Worm (Caenorhabditis elegans): ENCODE data around the gene srd-21.

srd-21 gene

DNA sequence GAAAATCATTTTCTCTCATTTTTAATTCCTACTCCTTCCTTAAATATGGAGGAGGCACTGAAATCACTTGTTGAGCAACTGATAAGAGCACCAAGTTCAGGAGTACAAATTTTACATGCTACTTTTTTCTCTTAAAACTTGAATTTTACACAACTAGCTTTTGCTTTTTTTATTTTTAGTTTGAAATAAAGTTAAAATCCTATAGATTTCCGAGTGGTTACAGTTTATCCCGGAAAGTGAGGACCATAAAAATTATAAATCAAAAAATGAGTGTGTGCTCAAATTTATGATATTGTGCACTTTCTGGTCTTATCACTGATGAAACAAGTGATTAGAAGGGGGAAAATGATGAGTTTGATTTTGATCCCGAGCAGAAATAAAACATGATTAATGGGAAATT, 1.7 kb upstream of the srd-21 start, which contains the start of gene oac-53:
TSS of gene oac-53 (minus strand) at position 9 of the 400 bp plus-strand sequence.
- TF ChIP-seq nhr-12 (tag; optimal IDR thresholded peaks at IDR 0.05): no peak
- TF ChIP-seq nfya-1 (tag; optimal IDR thresholded peaks at IDR 0.05; ENCODE audit: insufficient read depth): no peak
- TF ChIP-seq ceh-16 (tag; optimal IDR thresholded peaks at IDR 0.05): no peak
- no peak for TF ChIP-seq hmg-11 (tag; optimal IDR thresholded peaks at IDR 0.05)
- no peak for TF ChIP-seq sea-2 (GFP tag; optimal IDR thresholded peaks at IDR 0.05)
- TF ChIP-seq pqm-1 (tag; optimal IDR thresholded peaks at IDR 0.05): peak; percentile 19
- peak; percentile 73 for TF ChIP-seq elt-2 (tag; optimal IDR thresholded peaks at IDR 0.05)
- TF ChIP-seq eor-1 (tag; optimal IDR thresholded peaks at IDR 0.05): no peak

DNA sequence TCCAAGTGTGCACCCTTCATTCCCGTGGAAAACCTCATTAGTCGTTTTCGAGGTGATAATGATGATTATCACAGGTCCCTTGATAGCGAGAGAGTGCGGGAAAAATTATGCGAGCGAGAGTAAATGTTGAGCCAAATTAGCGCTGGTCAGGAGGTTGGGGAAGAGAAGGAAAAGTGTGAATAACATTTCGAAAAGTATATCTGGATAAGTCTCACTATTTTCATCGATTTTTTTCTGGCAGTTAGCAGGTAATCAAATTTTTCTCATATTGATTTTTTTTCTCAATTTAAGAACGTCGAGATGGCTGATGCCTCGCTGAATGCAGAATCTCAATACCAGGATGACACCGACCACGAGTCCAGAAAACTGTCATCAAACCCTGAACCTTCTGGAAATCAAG, 709 bp upstream of the srd-21 start, which contains the start of gene W06G6.2:
TSS of gene W06G6.2 (plus strand) at position 301 of the 400 bp plus-strand sequence.
- TF ChIP-seq elt-3 (tag; optimal IDR thresholded peaks at IDR 0.05): no peak
- no peak for TF ChIP-seq nhr-11 (tag; optimal IDR thresholded peaks at IDR 0.05)
- TF ChIP-seq zag-1 (tag; optimal IDR thresholded peaks at IDR 0.05): no peak
- no peak for TF ChIP-seq sea-2 (GFP tag; optimal IDR thresholded peaks at IDR 0.05)
- TF ChIP-seq jun-1 (tag; optimal IDR thresholded peaks at IDR 0.05): no peak
- no peak for TF ChIP-seq nhr-23 (tag; optimal IDR thresholded peaks at IDR 0.05)
- TF ChIP-seq aly-2 (tag; optimal IDR thresholded peaks at IDR 0.05): no peak
- TF ChIP-seq ztf-11 (tag; optimal IDR thresholded peaks at IDR 0.05): no peak
- no peak for TF ChIP-seq nhr-67 (tag; optimal IDR thresholded peaks at IDR 0.05)
- no peak for TF ChIP-seq nhr-43 (tag; optimal IDR thresholded peaks at IDR 0.05; ENCODE audit: poor library complexity, severe bottlenecking)
- TF ChIP-seq nfya-1 (tag; optimal IDR thresholded peaks at IDR 0.05; ENCODE audit: insufficient read depth): no peak
- no peak for TF ChIP-seq ZK546.5 (tag; optimal IDR thresholded peaks at IDR 0.05)
- no peak for TF ChIP-seq lsy-12 (tag; optimal IDR thresholded peaks at IDR 0.05)
- no peak for TF ChIP-seq egl-5 (tag; optimal IDR thresholded peaks at IDR 0.05)
- TF ChIP-seq fos-1 (tag; optimal IDR thresholded peaks at IDR 0.05): no peak
- TF ChIP-seq ceh-16 (tag; optimal IDR thresholded peaks at IDR 0.05): no peak
- TF ChIP-seq fkh-2 (tag; optimal IDR thresholded peaks at IDR 0.05): no peak
- TF ChIP-seq unc-62 (GFP tag; optimal IDR thresholded peaks at IDR 0.05): no peak
- no peak for TF ChIP-seq eor-1 (tag; optimal IDR thresholded peaks at IDR 0.05)

DNA sequence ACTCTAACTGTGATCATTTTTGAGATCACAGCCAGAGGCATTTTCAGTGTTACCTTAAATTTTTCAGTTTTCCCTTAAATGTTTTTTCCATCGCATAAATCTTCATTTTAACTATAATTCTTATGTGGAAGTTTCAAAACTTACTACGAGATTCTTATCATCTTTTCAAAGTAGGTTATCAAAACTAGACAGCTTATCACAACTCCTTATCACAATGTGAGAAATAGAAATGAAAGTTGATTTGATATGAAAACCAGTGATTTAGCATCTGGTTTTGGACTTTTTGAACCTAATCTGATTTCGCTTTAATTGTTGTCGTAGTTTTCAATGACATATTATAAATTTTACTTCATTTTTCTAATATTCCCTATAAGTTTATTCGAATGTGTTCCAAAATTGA, 6.2 kb downstream of the srd-21 start, which contains the start of gene mltn-11:
TSS of gene mltn-11 (plus strand) at position 276 of the 400 bp plus-strand sequence.
- TF ChIP-seq nhr-11 (tag; optimal IDR thresholded peaks at IDR 0.05): no peak
- TF ChIP-seq elt-2 (tag; optimal IDR thresholded peaks at IDR 0.05): peak; percentile 28

DNA sequence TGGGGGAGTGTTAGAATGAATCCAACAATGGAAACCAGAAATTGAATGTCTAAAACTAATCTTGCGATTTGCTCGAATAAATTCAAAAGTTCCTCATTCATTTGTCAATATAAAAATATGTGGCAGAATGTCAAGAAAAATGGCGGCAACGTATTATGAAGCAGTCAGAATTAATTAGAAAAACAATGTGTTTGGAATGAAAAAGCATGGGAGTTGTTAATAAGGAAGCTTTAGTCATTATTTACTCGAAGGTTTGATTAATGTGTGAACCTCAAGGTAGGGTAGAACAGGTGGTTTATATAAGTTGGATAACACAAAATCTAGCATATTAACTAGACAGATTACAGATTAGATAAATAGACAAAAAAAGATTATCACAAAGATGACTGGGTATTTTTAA, 8.5 kb downstream of the srd-21 start, which contains the start of gene srw-76:
TSS of gene srw-76 (minus strand) at position 101 of the 400 bp plus-strand sequence.
- TF ChIP-seq nhr-25 (tag; optimal IDR thresholded peaks at IDR 0.05) (no peak), R02D3.7 (tag; optimal IDR thresholded peaks at IDR 0.05) (no peak), ZK546.5 (tag; optimal IDR thresholded peaks at IDR 0.05) (no peak), nfya-1 (tag; optimal IDR thresholded peaks at IDR 0.05; ENCODE audit: insufficient read depth) (no peak), ztf-11 (tag; optimal IDR thresholded peaks at IDR 0.05) (no peak), nhr-237 (tag; optimal IDR thresholded peaks at IDR 0.05) (no peak), nhr-67 (tag; optimal IDR thresholded peaks at IDR 0.05) (no peak), unc-62 (GFP tag; optimal IDR thresholded peaks at IDR 0.05) (no peak)

DNA sequence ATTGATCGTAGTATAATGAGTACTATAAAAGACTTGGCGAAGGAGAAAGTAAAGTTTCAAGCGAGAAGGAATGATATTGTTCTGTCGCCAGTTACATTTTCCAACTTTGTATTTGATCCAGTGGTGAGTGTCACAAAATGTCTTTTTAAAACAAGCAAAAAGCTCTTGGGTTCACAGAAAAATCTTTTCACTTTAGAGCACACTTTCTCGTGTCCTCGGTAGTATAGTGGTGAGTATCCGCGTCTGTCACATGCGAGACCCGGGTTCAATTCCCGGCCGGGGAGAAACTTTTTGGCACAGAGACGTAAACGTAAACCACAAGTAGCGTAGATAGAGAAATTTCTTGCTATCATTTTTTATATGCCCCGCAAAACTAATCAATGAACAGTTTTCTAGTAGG, 10.7 kb downstream of the srd-21 start:
- peak; percentile 32 for TF ChIP-seq elt-2 (tag; optimal IDR thresholded peaks at IDR 0.05)
- TF ChIP-seq nhr-237 (tag; optimal IDR thresholded peaks at IDR 0.05): no peak
- no peak for TF ChIP-seq tbx-2 (tag; optimal IDR thresholded peaks at IDR 0.05)
- TF ChIP-seq snpc-4 (tag; optimal IDR thresholded peaks at IDR 0.05): no peak

DNA sequence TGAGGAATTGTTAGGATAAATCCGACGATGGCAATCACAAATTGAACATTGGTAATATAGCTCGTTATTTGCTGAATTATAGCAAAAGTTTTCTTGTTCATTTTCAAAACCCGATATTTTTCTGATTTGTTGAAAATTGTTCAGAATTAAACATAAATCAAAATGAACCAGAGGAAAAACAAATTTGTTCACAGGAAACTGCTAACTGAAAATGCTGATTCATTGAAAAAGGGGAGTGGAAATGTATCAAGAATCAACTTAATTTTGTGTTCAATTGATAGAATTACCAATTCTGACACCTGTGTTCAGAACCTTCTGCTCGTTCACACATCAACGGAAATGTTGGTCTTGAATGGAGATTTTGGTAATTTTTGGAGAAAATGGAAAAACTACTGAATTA, 13.9 kb downstream of the srd-21 start, which contains the start of gene srw-77:
TSS of gene srw-77 (minus strand) at position 101 of the 400 bp plus-strand sequence.
- TF ChIP-seq egl-5 (tag; optimal IDR thresholded peaks at IDR 0.05) (no peak), snpc-4 (tag; optimal IDR thresholded peaks at IDR 0.05) (no peak), elt-3 (tag; optimal IDR thresholded peaks at IDR 0.05) (no peak), nhr-12 (tag; optimal IDR thresholded peaks at IDR 0.05) (no peak), lsy-12 (tag; optimal IDR thresholded peaks at IDR 0.05) (no peak), ztf-11 (tag; optimal IDR thresholded peaks at IDR 0.05) (no peak), elt-1 (tag; optimal IDR thresholded peaks at IDR 0.05) (no peak), eor-1 (tag; optimal IDR thresholded peaks at IDR 0.05) (no peak), fos-1 (tag; optimal IDR thresholded peaks at IDR 0.05) (no peak), nhr-76 (tag; optimal IDR thresholded peaks at IDR 0.05) (no peak), sea-2 (GFP tag; optimal IDR thresholded peaks at IDR 0.05) (no peak), unc-39 (tag; optimal IDR thresholded peaks at IDR 0.05) (no peak), nhr-25 (tag; optimal IDR thresholded peaks at IDR 0.05) (no peak), daf-12 (tag; optimal IDR thresholded peaks at IDR 0.05) (no peak), ceh-16 (tag; optimal IDR thresholded peaks at IDR 0.05) (no peak), skn-1 (tag; optimal IDR thresholded peaks at IDR 0.05) (no peak), nhr-67 (tag; optimal IDR thresholded peaks at IDR 0.05) (no peak), zag-1 (tag; optimal IDR thresholded peaks at IDR 0.05) (no peak)

Measured in whole organism, L3 larva.